Worm (Caenorhabditis elegans) whole organism, young adult: ENCODE data around the gene hoe-1.

Experiments used
- B0336.3 ChIP-seq: fragments of 200-800 bp; sonication (Bioruptor generic); IDR thresholded peaks from 2 replicates; pipeline ENCODE4 v1.3.6; 2022; ENCODE audit warnings: missing genetic modification characterization, missing compliant biosample characterization
- D2030.7 ChIP-seq: fragments of 200-800 bp; sonication (Bioruptor generic); IDR thresholded peaks from 2 replicates; pipeline ENCODE4 v1.3.6; 2022; ENCODE audit warnings: missing genetic modification reagents, missing genetic modification characterization, missing compliant biosample characterization
- F22D6.2 ChIP-seq: sonication (generic microtip); optimal IDR thresholded peaks from 2 replicates; lab custom pipeline; 2016; ENCODE audit warnings: mild to moderate bottlenecking, missing genetic modification characterization, missing compliant biosample characterization
- F23B12.7 ChIP-seq: sonication (generic microtip); optimal IDR thresholded peaks from 2 replicates; lab custom pipeline; 2017; ENCODE audit warnings: missing genetic modification characterization, mild to moderate bottlenecking, missing compliant biosample characterization, antibody characterized with exemption, moderate library complexity; ENCODE audit not compliant: insufficient read depth
- F37B4.10 ChIP-seq: fragments of 200-800 bp; sonication (Bioruptor generic); IDR thresholded peaks from 2 replicates; pipeline ENCODE4 v1.3.6; 2022; ENCODE audit warnings: missing genetic modification characterization, missing compliant biosample characterization
- F57C9.4 ChIP-seq: sonication (generic microtip); optimal IDR thresholded peaks from 2 replicates; lab custom pipeline; 2017; ENCODE audit warnings: mild to moderate bottlenecking, missing genetic modification characterization, missing compliant biosample characterization
- K11D2.4 ChIP-seq: fragments of 200-800 bp; sonication (Bioruptor generic); IDR thresholded peaks from 2 replicates; pipeline ENCODE4 v1.3.6; 2022; ENCODE audit warnings: missing genetic modification reagents, missing genetic modification characterization, missing compliant biosample characterization
- K12H6.12 ChIP-seq: fragments of 200-800 bp; sonication (Bioruptor generic); optimal IDR thresholded peaks from 2 replicates; lab custom pipeline; 2018; ENCODE audit warnings: mild to moderate bottlenecking, missing genetic modification characterization, missing compliant biosample characterization
- T07F8.4 ChIP-seq: sonication (generic microtip); optimal IDR thresholded peaks from 2 replicates; lab custom pipeline; 2016; ENCODE audit warnings: mild to moderate bottlenecking, missing genetic modification characterization, moderate library complexity, missing compliant biosample characterization
- Y67H2A.10 ChIP-seq: fragments of 200-800 bp; sonication (Bioruptor generic); conservative IDR thresholded peaks from 2 replicates; pipeline ENCODE4 v1.3.6; 2022; ENCODE audit warnings: missing genetic modification reagents, missing genetic modification characterization, missing compliant biosample characterization
- attf-6 ChIP-seq: fragments of 200-800 bp; sonication (Bioruptor generic); IDR thresholded peaks from 2 replicates; pipeline ENCODE4 v1.3.6; 2022; ENCODE audit warnings: missing genetic modification reagents, missing genetic modification characterization, missing compliant biosample characterization
- bed-2 ChIP-seq: fragments of 200-800 bp; sonication (Bioruptor generic); IDR thresholded peaks from 2 replicates; pipeline ENCODE4 v1.3.6; 2022; ENCODE audit warnings: missing genetic modification reagents, missing genetic modification characterization, missing compliant biosample characterization
- cebp-1 ChIP-seq, 2 experiments: fragments of 200-800 bp in 1 of 2; sonication (Bioruptor generic) in 1 of 2; sonication (generic microtip) in 1 of 2; IDR thresholded peaks in 1 of 2; optimal IDR thresholded peaks in 1 of 2; 2 replicates each; pipeline versions ENCODE4 v1.3.6 to Lab custom; 2017 to 2022; ENCODE audit warnings: missing compliant biosample characterization in 2 of 2, missing genetic modification characterization in 2 of 2, mild to moderate bottlenecking in 1 of 2, missing genetic modification reagents in 1 of 2, moderate library complexity in 1 of 2
- cebp-2 ChIP-seq: fragments of 200-800 bp; sonication (Bioruptor generic); IDR thresholded peaks from 2 replicates; pipeline ENCODE4 v1.3.6; 2022; ENCODE audit warnings: missing genetic modification characterization, missing compliant biosample characterization
- die-1 ChIP-seq: sonication (generic microtip); optimal IDR thresholded peaks from 2 replicates; lab custom pipeline; 2016; ENCODE audit warnings: missing genotype, mild to moderate bottlenecking, missing genetic modification characterization, missing compliant biosample characterization
- dox-1 ChIP-seq: fragments of 200-800 bp; sonication (Bioruptor generic); IDR thresholded peaks from 2 replicates; pipeline ENCODE4 v1.3.6; 2022; ENCODE audit warnings: missing genetic modification reagents, missing genetic modification characterization, missing compliant biosample characterization
- efl-1 ChIP-seq: fragments of 150-350 bp; optimal IDR thresholded peaks from 2 replicates; lab custom pipeline; 2014; ENCODE audit warnings: missing biosample characterization, missing genetic modification reagents, missing genetic modification characterization
- ekl-4 ChIP-seq: fragments of 200-800 bp; sonication (Bioruptor generic); IDR thresholded peaks from 2 replicates; pipeline ENCODE4 v1.3.6; 2022; ENCODE audit warnings: missing genetic modification reagents, missing genetic modification characterization, missing compliant biosample characterization
- hlh-12 ChIP-seq: sonication (generic microtip); optimal IDR thresholded peaks from 2 replicates; lab custom pipeline; 2016; ENCODE audit warnings: missing genetic modification characterization, missing compliant biosample characterization
- hmg-1.2 ChIP-seq: fragments of 200-800 bp; sonication (Bioruptor generic); IDR thresholded peaks from 2 replicates; pipeline ENCODE4 v1.3.6; 2022; ENCODE audit warnings: missing genetic modification reagents, missing genetic modification characterization, missing compliant biosample characterization
- hrde-1 ChIP-seq: sonication (generic microtip); optimal IDR thresholded peaks from 2 replicates; lab custom pipeline; 2016; ENCODE audit warnings: missing genetic modification characterization, mild to moderate bottlenecking, missing compliant biosample characterization, moderate library complexity, missing genotype, missing genetic modification reagents, borderline replicate concordance
- hsf-1 ChIP-seq: fragments of 200-800 bp; sonication (Bioruptor generic); IDR thresholded peaks from 2 replicates; pipeline ENCODE4 v1.3.6; 2022; ENCODE audit warnings: missing genetic modification reagents, missing genetic modification characterization, missing compliant biosample characterization
- let-607 ChIP-seq, 2 experiments: fragments of 200-800 bp in 1 of 2; sonication (Bioruptor generic) in 1 of 2; sonication (generic microtip) in 1 of 2; optimal IDR thresholded peaks; 2 replicates each; lab custom pipeline; 2016 to 2018; ENCODE audit warnings: mild to moderate bottlenecking in 2 of 2, missing compliant biosample characterization in 2 of 2, missing genetic modification characterization in 2 of 2, moderate library complexity in 2 of 2, missing genotype in 1 of 2
- lin-40 ChIP-seq: sonication (generic microtip); optimal IDR thresholded peaks from 2 replicates; lab custom pipeline; 2016; ENCODE audit warnings: missing genetic modification characterization, mild to moderate bottlenecking, missing compliant biosample characterization, missing genotype, missing genetic modification reagents
- lin-54 ChIP-seq: fragments of 200-800 bp; sonication (Bioruptor generic); optimal IDR thresholded peaks from 2 replicates; lab custom pipeline; 2018; ENCODE audit warnings: mild to moderate bottlenecking, missing genetic modification characterization, missing compliant biosample characterization
- lsl-1 ChIP-seq: fragments of 200-800 bp; sonication (Bioruptor generic); optimal IDR thresholded peaks from 2 replicates; lab custom pipeline; 2018; ENCODE audit warnings: mild to moderate bottlenecking, missing genetic modification characterization, moderate library complexity, missing compliant biosample characterization
- madf-8 ChIP-seq: fragments of 200-800 bp; sonication (Bioruptor generic); conservative IDR thresholded peaks from 2 replicates; pipeline ENCODE4 v1.3.6; 2022; ENCODE audit warnings: missing genetic modification reagents, missing genetic modification characterization, missing compliant biosample characterization
- mcd-1 ChIP-seq: fragments of 200-800 bp; sonication (Bioruptor generic); IDR thresholded peaks from 2 replicates; pipeline ENCODE4 v1.3.6; 2022; ENCODE audit warnings: missing genetic modification reagents, missing genetic modification characterization, missing compliant biosample characterization
- mxl-1 ChIP-seq: sonication (generic microtip); optimal IDR thresholded peaks from 2 replicates; lab custom pipeline; 2016; ENCODE audit warnings: missing genetic modification characterization, missing compliant biosample characterization
- nfyb-1 ChIP-seq: fragments of 200-800 bp; sonication (Bioruptor generic); IDR thresholded peaks from 2 replicates; pipeline ENCODE4 v1.3.6; 2022; ENCODE audit warnings: missing genetic modification reagents, missing genetic modification characterization, missing compliant biosample characterization
- nhr-120 ChIP-seq: fragments of 200-800 bp; sonication (Bioruptor generic); IDR thresholded peaks from 2 replicates; pipeline ENCODE4 v1.3.6; 2022; ENCODE audit warnings: missing genetic modification characterization, missing compliant biosample characterization
- nhr-80 ChIP-seq: sonication (generic microtip); optimal IDR thresholded peaks from 2 replicates; lab custom pipeline; 2016; ENCODE audit warnings: missing genetic modification characterization, missing compliant biosample characterization
- pbrm-1 ChIP-seq: fragments of 200-800 bp; sonication (Bioruptor generic); IDR thresholded peaks from 2 replicates; pipeline ENCODE4 v1.3.6; 2022; ENCODE audit warnings: missing genetic modification reagents, missing genetic modification characterization, missing compliant biosample characterization
- rcor-1 ChIP-seq: fragments of 200-800 bp; sonication (Bioruptor generic); IDR thresholded peaks from 2 replicates; pipeline ENCODE4 v1.3.6; 2022; ENCODE audit warnings: missing genetic modification reagents, missing genetic modification characterization, missing compliant biosample characterization
- repo-1 ChIP-seq: sonication (generic microtip); optimal IDR thresholded peaks from 2 replicates; lab custom pipeline; 2017; ENCODE audit warnings: mild to moderate bottlenecking, missing genetic modification characterization, missing compliant biosample characterization
- sdz-38 ChIP-seq: sonication (generic microtip); optimal IDR thresholded peaks from 2 replicates; lab custom pipeline; 2016; ENCODE audit warnings: missing genotype, missing genetic modification characterization, missing compliant biosample characterization
- snpc-4 ChIP-seq, 5 experiments: fragments of 150-350 bp in 1 of 5; sonication (generic microtip) in 4 of 5; optimal IDR thresholded peaks; 2 replicates each; lab custom pipeline; 2014 to 2018; ENCODE audit warnings: missing genetic modification characterization in 5 of 5, missing biosample characterization in 3 of 5, antibody characterized with exemption in 2 of 5, mild to moderate bottlenecking in 2 of 5, missing compliant biosample characterization in 2 of 5, missing genotype in 2 of 5, moderate library complexity in 2 of 5, missing genetic modification reagents in 1 of 5
- somi-1 ChIP-seq: fragments of 200-800 bp; sonication (Bioruptor generic); optimal IDR thresholded peaks from 2 replicates; lab custom pipeline; 2018; ENCODE audit warnings: mild to moderate bottlenecking, missing genetic modification characterization, missing compliant biosample characterization
- sptf-2 ChIP-seq: fragments of 200-800 bp; sonication (Bioruptor generic); optimal IDR thresholded peaks from 2 replicates; lab custom pipeline; 2018; ENCODE audit warnings: mild to moderate bottlenecking, missing genetic modification characterization, missing compliant biosample characterization
- tlf-1 ChIP-seq: fragments of 200-800 bp; sonication (Bioruptor generic); optimal IDR thresholded peaks from 2 replicates; lab custom pipeline; 2018; ENCODE audit warnings: mild to moderate bottlenecking, missing genetic modification characterization, missing compliant biosample characterization
- unc-62 ChIP-seq: fragments of 150-350 bp; optimal IDR thresholded peaks from 2 replicates; lab custom pipeline; 2014; ENCODE audit warnings: missing biosample characterization, missing genetic modification reagents, missing genetic modification characterization
- xnd-1 ChIP-seq: sonication (generic microtip); optimal IDR thresholded peaks from 2 replicates; lab custom pipeline; 2016; ENCODE audit warnings: missing genotype, missing genetic modification reagents, missing genetic modification characterization, missing compliant biosample characterization
- ztf-3 ChIP-seq: fragments of 200-800 bp; sonication (Bioruptor generic); optimal IDR thresholded peaks from 2 replicates; lab custom pipeline; 2018; ENCODE audit warnings: mild to moderate bottlenecking, missing genetic modification characterization, missing compliant biosample characterization
- ztf-6 ChIP-seq: fragments of 200-800 bp; sonication (Bioruptor generic); IDR thresholded peaks from 2 replicates; pipeline ENCODE4 v1.3.6; 2022; ENCODE audit warnings: missing genetic modification reagents, missing genetic modification characterization, missing compliant biosample characterization

Gene hoe-1

DNA sequence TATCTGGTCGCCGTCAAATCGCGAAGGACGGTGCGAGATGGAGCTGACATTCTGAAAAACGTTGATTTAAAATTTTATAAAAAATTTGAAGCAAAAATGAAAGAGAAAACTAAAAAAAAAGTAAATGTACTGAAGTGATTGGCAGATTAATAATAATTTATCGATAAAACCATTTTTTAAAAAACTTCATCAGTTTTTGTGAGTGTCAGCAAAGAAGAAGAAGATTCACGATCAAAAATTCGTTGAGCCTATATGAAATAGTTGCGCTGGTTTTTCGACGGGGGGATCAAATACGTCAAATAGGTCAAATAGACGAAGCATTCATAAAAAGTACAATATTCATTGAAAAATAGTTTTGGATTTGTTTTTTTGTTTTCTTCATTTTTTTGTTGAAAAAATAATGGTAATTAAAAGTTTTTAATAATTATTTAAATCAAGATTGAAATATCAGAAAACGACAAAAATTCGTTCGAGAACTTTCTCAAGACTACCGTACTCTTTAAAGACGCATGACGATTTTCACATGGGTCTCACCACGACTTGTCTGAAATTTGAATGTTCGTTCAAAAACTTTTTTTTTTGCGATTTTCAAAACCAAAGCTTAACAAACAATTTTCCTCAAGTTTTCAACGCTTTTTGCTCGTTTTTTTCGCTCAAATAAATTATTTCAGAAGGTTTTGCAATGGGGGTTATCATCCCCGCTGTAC lies 16.5 kb upstream of the hoe-1 start, which contains the start of the genes memi-1 and cyp-31A3 (continued):
- TF ChIP-seq tlf-1 (peak; percentile 54), snpc-4 (GFP tag; optimal IDR thresholded peaks at IDR 0.05; lab: Kevin White, UChicago) (peak; percentile 37), snpc-4 (tag; optimal IDR thresholded peaks at IDR 0.05; lab: Kevin White, UChicago) (peak; percentile 8 to 80 (median 58)), bed-2 (GFP tag; lab: Robert Waterston, UW) (no peak), repo-1 (tag; lab: Kevin White, UChicago) (no peak), hsf-1 (peak; percentile 99), ekl-4 (GFP tag; lab: Robert Waterston, UW) (peak; percentile 75), F37B4.10 (no peak), B0336.3 (GFP tag; lab: Robert Waterston, UW) (no peak), mcd-1 (GFP tag; lab: Robert Waterston, UW) (peak; percentile 67; the same call in 1 of the 2 replicates), ztf-3 (GFP tag; lab: Kevin White, UChicago) (no peak), F57C9.4 (tag; lab: Kevin White, UChicago) (no peak), madf-8 (peak; percentile 87), unc-62 (GFP tag; lab: Kevin White, UChicago) (no peak), hmg-1.2 (GFP tag; lab: Robert Waterston, UW) (0 out of 2 replicates have a peak, but pooled peaks have one; percentile 20), hlh-12 (tag; lab: Kevin White, UChicago) (no peak), attf-6 (GFP tag; lab: Robert Waterston, UW) (peak; percentile 44; the same call in 1 of the 2 replicates), lin-54 (GFP tag; lab: Kevin White, UChicago) (peak; percentile 85), die-1 (tag; lab: Kevin White, UChicago) (no peak), pbrm-1 (GFP tag; lab: Robert Waterston, UW) (peak; percentile 44; the same call in 1 of the 2 replicates), F23B12.7 (tag; lab: Kevin White, UChicago) (no peak), let-607 (tag; optimal IDR thresholded peaks at IDR 0.05; lab: Kevin White, UChicago) (no peak), dox-1 (GFP tag; lab: Robert Waterston, UW) (no peak), D2030.7 (peak; percentile 82), somi-1 (GFP tag; lab: Kevin White, UChicago) (no peak), efl-1 (GFP tag; lab: Kevin White, UChicago) (peak; percentile 32)

DNA sequence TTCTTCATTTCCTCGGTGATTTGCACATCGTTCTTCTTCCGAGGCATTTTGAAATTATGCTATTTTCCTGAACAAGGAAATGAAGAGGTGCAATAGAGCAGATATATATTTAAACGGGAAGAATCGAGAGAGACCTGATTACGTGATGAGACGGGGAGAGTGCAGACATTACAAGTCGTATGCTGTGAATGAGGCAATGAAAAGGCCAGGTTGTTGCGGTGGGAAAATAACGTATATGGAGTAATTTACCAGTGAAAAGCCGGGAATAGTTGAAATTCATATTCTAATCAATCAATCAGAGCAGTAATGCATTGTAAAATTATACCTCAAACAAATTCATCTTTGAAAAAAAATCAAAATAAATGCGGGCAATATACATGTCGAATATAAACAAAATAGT lies 14.6 kb upstream of the hoe-1 start, which contains the start of gene Y17G9B.8:
Gene Y17G9B.8 (minus strand): TSS at position 182 of the 400 bp plus-strand sequence.
- TF ChIP-seq F37B4.10: no peak
- no peak for TF ChIP-seq sdz-38 (tag; lab: Kevin White, UChicago)
- TF ChIP-seq hmg-1.2 (GFP tag; lab: Robert Waterston, UW): peak; percentile 44; the same call in 1 of the 2 replicates
- TF ChIP-seq mxl-1: no peak
- no peak for TF ChIP-seq cebp-2 (GFP tag; lab: Robert Waterston, UW)
- TF ChIP-seq dox-1 (GFP tag; lab: Robert Waterston, UW): no peak
- no peak for TF ChIP-seq Y67H2A.10
- no peak for TF ChIP-seq snpc-4 (GFP tag; optimal IDR thresholded peaks at IDR 0.05; lab: Kevin White, UChicago)
- TF ChIP-seq snpc-4 (tag; optimal IDR thresholded peaks at IDR 0.05; lab: Kevin White, UChicago): peak in 1 of 4 experiments; percentile 66
- peak; percentile 40; the same call in 1 of the 2 replicates for TF ChIP-seq rcor-1 (GFP tag; lab: Robert Waterston, UW)
- TF ChIP-seq lsl-1 (GFP tag; lab: Kevin White, UChicago): peak; percentile 23
- TF ChIP-seq hrde-1: no peak
- no peak for TF ChIP-seq K11D2.4 (GFP tag; lab: Robert Waterston, UW)
- peak; percentile 32 for TF ChIP-seq xnd-1 (tag; lab: Kevin White, UChicago)
- TF ChIP-seq F22D6.2 (tag; lab: Kevin White, UChicago): no peak
- no peak for TF ChIP-seq nhr-80 (tag; lab: Kevin White, UChicago)
- TF ChIP-seq ekl-4 (GFP tag; lab: Robert Waterston, UW): no peak
- TF ChIP-seq lin-40: no peak
- TF ChIP-seq nhr-120 (GFP tag; lab: Robert Waterston, UW): no peak
- TF ChIP-seq let-607 (tag; optimal IDR thresholded peaks at IDR 0.05; lab: Kevin White, UChicago): no peak
- no peak for TF ChIP-seq T07F8.4 (tag; lab: Kevin White, UChicago)
- no peak for TF ChIP-seq cebp-1 (GFP tag; IDR thresholded peaks at IDR 0.05; lab: Robert Waterston, UW)
- peak; percentile 11 for TF ChIP-seq cebp-1 (tag; optimal IDR thresholded peaks at IDR 0.05; lab: Kevin White, UChicago)
- no peak for TF ChIP-seq sptf-2 (GFP tag; lab: Kevin White, UChicago)
- peak; percentile 72 for TF ChIP-seq nfyb-1
- TF ChIP-seq ztf-6: no peak
- no peak for TF ChIP-seq K12H6.12 (tag; lab: Kevin White, UChicago)
